Worm (Caenorhabditis elegans) whole organism, L1 larva: Measurements from ENCODE around the gene sdc-3.

ENCODE experiments used
- aly-2 ChIP-seq: fragments of 150-350 bp; optimal IDR thresholded peaks from 2 replicates; lab custom pipeline; 2014; ENCODE audit warnings: missing biosample characterization, missing genetic modification characterization
- jun-1 ChIP-seq: fragments of 150-350 bp; optimal IDR thresholded peaks from 2 replicates; lab custom pipeline; 2014; ENCODE audit warnings: missing biosample characterization, missing genetic modification reagents, missing genetic modification characterization
- lin-13 ChIP-seq: fragments of 150-350 bp; optimal IDR thresholded peaks from 2 replicates; lab custom pipeline; 2014; ENCODE audit warnings: missing biosample characterization, missing genetic modification reagents, missing genetic modification characterization
- lin-39 ChIP-seq: fragments of 150-350 bp; optimal IDR thresholded peaks from 2 replicates; lab custom pipeline; 2014; ENCODE audit warnings: missing biosample characterization, missing genetic modification reagents, missing genetic modification characterization
- mep-1 ChIP-seq: fragments of 150-350 bp; optimal IDR thresholded peaks from 2 replicates; lab custom pipeline; 2014; ENCODE audit warnings: missing biosample characterization, missing genetic modification characterization
- nhr-12 ChIP-seq: sonication (generic microtip); optimal IDR thresholded peaks from 2 replicates; lab custom pipeline; 2017; ENCODE audit warnings: missing biosample characterization, missing genetic modification characterization
- nhr-28 ChIP-seq: fragments of 150-350 bp; optimal IDR thresholded peaks from 2 replicates; lab custom pipeline; 2014; ENCODE audit warnings: missing biosample characterization, missing genetic modification characterization
- nhr-84 ChIP-seq: sonication (generic microtip); optimal IDR thresholded peaks from 2 replicates; lab custom pipeline; 2017; ENCODE audit warnings: missing biosample characterization, missing genetic modification characterization
- pqm-1 ChIP-seq: sonication (generic microtip); optimal IDR thresholded peaks from 3 replicates; lab custom pipeline; 2017; ENCODE audit warnings: missing biosample characterization, missing genetic modification characterization
- sup-37 ChIP-seq: fragments of 200-800 bp; sonication (Bioruptor generic); optimal IDR thresholded peaks from 2 replicates; lab custom pipeline; 2018; ENCODE audit warnings: mild to moderate bottlenecking, missing genetic modification characterization, missing compliant biosample characterization
- ztf-11 ChIP-seq, 2 experiments: sonication (generic microtip); optimal IDR thresholded peaks; 2 replicates each; lab custom pipeline; 2016 to 2017; ENCODE audit warnings: missing genetic modification characterization in 2 of 2, missing biosample characterization in 1 of 2, missing compliant biosample characterization in 1 of 2

ce11 chrV:15014164-15014563 lies 33.8 kb downstream of the sdc-3 start, which contains the start of gene obr-2:
- TF ChIP-seq nhr-28 (no peak), mep-1 (tag; lab: Kevin White, UChicago) (no peak), lin-39 (no peak), nhr-84 (no peak), ztf-11 (tag; optimal IDR thresholded peaks at IDR 0.05; lab: Kevin White, UChicago) (no peak), sup-37 (no peak), jun-1 (no peak), pqm-1 (no peak), aly-2 (tag; lab: Kevin White, UChicago) (no peak), lin-13 (no peak), nhr-12 (tag; lab: Kevin White, UChicago) (no peak)
